Worm (Caenorhabditis elegans) whole organism, late embryonic: ENCODE results near the gene ttr-24.

Source experiments
- T23F11.4 ChIP-seq: fragments of 200-800 bp; sonication (Bioruptor generic); optimal IDR thresholded peaks from 2 replicates; lab custom pipeline; 2018; ENCODE audit warnings: mild to moderate bottlenecking, missing genetic modification characterization, missing compliant biosample characterization
- elt-2 ChIP-seq: sonication (generic microtip); optimal IDR thresholded peaks from 2 replicates; lab custom pipeline; 2016; ENCODE audit warnings: missing genetic modification reagents, missing genetic modification characterization, missing compliant biosample characterization
- hlh-6 ChIP-seq: sonication (generic microtip); optimal IDR thresholded peaks from 2 replicates; lab custom pipeline; 2016; ENCODE audit warnings: missing genotype, missing genetic modification characterization, missing compliant biosample characterization
- lin-11 ChIP-seq: fragments of 200-800 bp; sonication (Bioruptor generic); optimal IDR thresholded peaks from 2 replicates; lab custom pipeline; 2018; ENCODE audit warnings: mild to moderate bottlenecking, missing genetic modification characterization, missing compliant biosample characterization
- pha-4 ChIP-seq: fragments of 150-350 bp; optimal IDR thresholded peaks from 2 replicates; lab custom pipeline; 2018; ENCODE audit warnings: missing biosample characterization, missing genetic modification reagents, missing genetic modification characterization
- rnt-1 ChIP-seq: sonication (generic microtip); optimal IDR thresholded peaks from 2 replicates; lab custom pipeline; 2016; ENCODE audit warnings: missing genetic modification characterization, missing compliant biosample characterization
- sdc-2 ChIP-seq: sonication (generic microtip); optimal IDR thresholded peaks from 2 replicates; lab custom pipeline; 2016; ENCODE audit warnings: missing genotype, missing genetic modification characterization, missing compliant biosample characterization

ce11 chrV:18511847-18512246, 44.6 kb downstream of the ttr-24 start:
- no peak for TF ChIP-seq elt-2
- TF ChIP-seq pha-4, result no peak
- no peak for TF ChIP-seq rnt-1
- no peak for TF ChIP-seq T23F11.4 (GFP tag; lab: Kevin White, UChicago)
- no peak for TF ChIP-seq sdc-2 (tag; lab: Kevin White, UChicago)
- TF ChIP-seq lin-11 (tag; lab: Kevin White, UChicago), result no peak
- no peak for TF ChIP-seq hlh-6 (tag; lab: Kevin White, UChicago)
